Worm (Caenorhabditis elegans) whole organism, early embryonic: ENCODE data around the gene C08G5.6.

Experiments used
- B0310.2 ChIP-seq: sonication (generic microtip); optimal IDR thresholded peaks from 2 replicates; lab custom pipeline; 2016; ENCODE audit warnings: mild to moderate bottlenecking, missing genetic modification characterization, missing compliant biosample characterization
- F13C5.2 ChIP-seq: sonication (generic microtip); optimal IDR thresholded peaks from 2 replicates; lab custom pipeline; 2017; ENCODE audit warnings: mild to moderate bottlenecking, missing genetic modification characterization, inconsistent platforms, missing compliant biosample characterization
- aly-1 ChIP-seq: sonication (generic microtip); optimal IDR thresholded peaks from 2 replicates; lab custom pipeline; 2016; ENCODE audit warnings: missing genetic modification characterization, missing compliant biosample characterization
- ama-1 ChIP-seq: fragments of 150-350 bp; optimal IDR thresholded peaks from 2 replicates; lab custom pipeline; 2014
- ceh-13 ChIP-seq: fragments of 200-800 bp; sonication (Bioruptor generic); optimal IDR thresholded peaks from 2 replicates; lab custom pipeline; 2018; ENCODE audit warnings: mild to moderate bottlenecking, missing genetic modification characterization, missing compliant biosample characterization
- ceh-36 ChIP-seq: sonication (generic microtip); optimal IDR thresholded peaks from 2 replicates; lab custom pipeline; 2016; ENCODE audit warnings: missing genetic modification characterization, inconsistent platforms, missing compliant biosample characterization
- ets-7 ChIP-seq: sonication (generic microtip); optimal IDR thresholded peaks from 2 replicates; lab custom pipeline; 2016; ENCODE audit warnings: missing genotype, missing genetic modification characterization, missing compliant biosample characterization
- flt-1 ChIP-seq: fragments of 200-800 bp; sonication (Bioruptor generic); IDR thresholded peaks from 2 replicates; pipeline ENCODE4 v1.3.6; 2022; ENCODE audit warnings: missing genetic modification characterization, missing compliant biosample characterization
- hmbx-1 ChIP-seq: sonication (generic microtip); optimal IDR thresholded peaks from 2 replicates; lab custom pipeline; 2016; ENCODE audit warnings: mild to moderate bottlenecking, missing genetic modification characterization, missing compliant biosample characterization
- hmg-4 ChIP-seq: fragments of 200-800 bp; sonication (Bioruptor generic); optimal IDR thresholded peaks from 2 replicates; lab custom pipeline; 2018; ENCODE audit warnings: mild to moderate bottlenecking, missing genetic modification characterization, missing compliant biosample characterization
- hnd-1 ChIP-seq: sonication (generic microtip); optimal IDR thresholded peaks from 2 replicates; lab custom pipeline; 2016; ENCODE audit warnings: missing genetic modification characterization, missing compliant biosample characterization
- pes-1 ChIP-seq: fragments of 200-800 bp; sonication (Bioruptor generic); IDR thresholded peaks from 2 replicates; pipeline ENCODE4 v1.3.6; 2022; ENCODE audit warnings: missing genetic modification reagents, missing genetic modification characterization, missing compliant biosample characterization
- scrt-1 ChIP-seq: fragments of 200-800 bp; sonication (Bioruptor generic); IDR thresholded peaks from 2 replicates; pipeline ENCODE4 v1.3.6; 2022; ENCODE audit warnings: missing genetic modification characterization, missing compliant biosample characterization
- sea-1 ChIP-seq: fragments of 200-800 bp; sonication (Bioruptor generic); conservative IDR thresholded peaks from 2 replicates; pipeline ENCODE4 v1.3.6; 2022; ENCODE audit warnings: missing genetic modification characterization, missing compliant biosample characterization
- tbx-11 ChIP-seq: fragments of 200-800 bp; sonication (Bioruptor generic); IDR thresholded peaks from 2 replicates; pipeline ENCODE4 v1.3.6; 2022; ENCODE audit warnings: missing genetic modification characterization, missing compliant biosample characterization
- tbx-37 ChIP-seq: fragments of 200-800 bp; sonication (Bioruptor generic); conservative IDR thresholded peaks from 2 replicates; pipeline ENCODE4 v1.3.6; 2022; ENCODE audit warnings: missing genetic modification reagents, missing genetic modification characterization, missing compliant biosample characterization
- tra-4 ChIP-seq: sonication (generic microtip); optimal IDR thresholded peaks from 2 replicates; lab custom pipeline; 2017; ENCODE audit warnings: missing genetic modification characterization, missing compliant biosample characterization

Gene C08G5.6

ce11 chrII:750155-750554 is 20.2 kb upstream of the C08G5.6 start, which contains the start of gene snt-6:
snt-6 (minus strand) TSS chrII:750212.
- TF ChIP-seq B0310.2 (tag; lab: Kevin White, UChicago) (no peak), F13C5.2 (tag; lab: Kevin White, UChicago) (no peak), ama-1 (no peak)

ce11 chrII:751850-752249 is 18.5 kb upstream of the C08G5.6 start:
- no peak for TF ChIP-seq ceh-13
- no peak for TF ChIP-seq tra-4
- TF ChIP-seq tbx-11 (GFP tag; lab: Robert Waterston, UW) = no peak
- TF ChIP-seq sea-1 (GFP tag; lab: Robert Waterston, UW) = no peak
- no peak for TF ChIP-seq ets-7 (tag; lab: Kevin White, UChicago)
- TF ChIP-seq scrt-1 (GFP tag; lab: Robert Waterston, UW) = no peak
- no peak for TF ChIP-seq flt-1 (GFP tag; lab: Robert Waterston, UW)
- TF ChIP-seq B0310.2 (tag; lab: Kevin White, UChicago) = no peak
- no peak for TF ChIP-seq ceh-36
- no peak for TF ChIP-seq pes-1 (GFP tag; lab: Robert Waterston, UW)
- no peak for TF ChIP-seq ama-1
- no peak for TF ChIP-seq hmg-4 (GFP tag; lab: Kevin White, UChicago)

ce11 chrII:753469-753868 is 16.9 kb upstream of the C08G5.6 start:
- TF ChIP-seq tbx-11 (GFP tag; lab: Robert Waterston, UW) (no peak), scrt-1 (GFP tag; lab: Robert Waterston, UW) (no peak), hmbx-1 (tag; lab: Kevin White, UChicago) (no peak)

- TF ChIP-seq hnd-1 (tag; lab: Kevin White, UChicago) (no peak), ets-7 (tag; lab: Kevin White, UChicago) (no peak), ceh-13 (no peak), B0310.2 (tag; lab: Kevin White, UChicago) (no peak), tbx-11 (GFP tag; lab: Robert Waterston, UW) (no peak), ceh-36 (no peak), tra-4 (no peak), hmbx-1 (tag; lab: Kevin White, UChicago) (no peak), ama-1 (no peak), hmg-4 (GFP tag; lab: Kevin White, UChicago) (no peak), flt-1 (GFP tag; lab: Robert Waterston, UW) (no peak)
These were observed 15.4 kb upstream of the C08G5.6 start for ce11 chrII:754971-755370.

- no peak for TF ChIP-seq ets-7 (tag; lab: Kevin White, UChicago)
These were observed 14.2 kb upstream of the C08G5.6 start for ce11 chrII:756161-756560.

ce11 chrII:757224-757623 is 13.1 kb upstream of the C08G5.6 start:
- no peak for TF ChIP-seq flt-1 (GFP tag; lab: Robert Waterston, UW)
- TF ChIP-seq ceh-36 = no peak
- TF ChIP-seq ama-1 = no peak
- no peak for TF ChIP-seq hmg-4 (GFP tag; lab: Kevin White, UChicago)
- TF ChIP-seq hmbx-1 (tag; lab: Kevin White, UChicago) = no peak
- TF ChIP-seq F13C5.2 (tag; lab: Kevin White, UChicago) = no peak
- no peak for TF ChIP-seq scrt-1 (GFP tag; lab: Robert Waterston, UW)

- TF ChIP-seq ama-1 (no peak), tbx-11 (GFP tag; lab: Robert Waterston, UW) (no peak), F13C5.2 (tag; lab: Kevin White, UChicago) (no peak), ceh-13 (no peak), tbx-37 (no peak), tra-4 (no peak), B0310.2 (tag; lab: Kevin White, UChicago) (no peak), sea-1 (GFP tag; lab: Robert Waterston, UW) (no peak), hmbx-1 (tag; lab: Kevin White, UChicago) (no peak), flt-1 (GFP tag; lab: Robert Waterston, UW) (no peak), hmg-4 (GFP tag; lab: Kevin White, UChicago) (no peak), ceh-36 (no peak), hnd-1 (tag; lab: Kevin White, UChicago) (no peak), ets-7 (tag; lab: Kevin White, UChicago) (no peak), aly-1 (no peak), scrt-1 (GFP tag; lab: Robert Waterston, UW) (no peak), pes-1 (GFP tag; lab: Robert Waterston, UW) (no peak)
These were observed 10.6 kb upstream of the C08G5.6 start for ce11 chrII:759788-760187.

- TF ChIP-seq ceh-36 (no peak), tbx-37 (no peak), tra-4 (no peak), tbx-11 (GFP tag; lab: Robert Waterston, UW) (no peak)
These were observed 10.1 kb upstream of the C08G5.6 start for ce11 chrII:760276-760675.

- TF ChIP-seq hnd-1 (tag; lab: Kevin White, UChicago) (no peak), aly-1 (no peak), ama-1 (no peak), hmg-4 (GFP tag; lab: Kevin White, UChicago) (no peak), ceh-13 (no peak), hmbx-1 (tag; lab: Kevin White, UChicago) (no peak), tbx-37 (no peak), sea-1 (GFP tag; lab: Robert Waterston, UW) (no peak), tra-4 (no peak), ets-7 (tag; lab: Kevin White, UChicago) (no peak), tbx-11 (GFP tag; lab: Robert Waterston, UW) (no peak), scrt-1 (GFP tag; lab: Robert Waterston, UW) (no peak)
These were observed 7.4 kb upstream of the C08G5.6 start for ce11 chrII:762942-763341.
